Fruit fly (Drosophila melanogaster): Measurements from ENCODE around the gene woc.

Gene woc

dm6 chr3R:27281022-27281810 lies 17.4 kb upstream of the woc start:
- peak; percentile 97 for TF ChIP-seq CG8159 (tag; optimal IDR thresholded peaks at IDR 0.05)
- peak; percentile 96 for TF ChIP-seq Snoo (tag; optimal IDR thresholded peaks at IDR 0.05)
- TF ChIP-seq CG34367 (tag; optimal IDR thresholded peaks at IDR 0.05), result peak; percentile 98
- peak; percentile 97 for TF ChIP-seq CG12605 (GFP tag; IDR thresholded peaks at IDR 0.05)
- peak; percentile 98 for TF ChIP-seq CG17806 (tag; optimal IDR thresholded peaks at IDR 0.05)
- peak; percentile 98 for TF ChIP-seq Pif1A (GFP tag; optimal IDR thresholded peaks at IDR 0.05)
- TF ChIP-seq EcR (GFP tag; optimal IDR thresholded peaks at IDR 0.05), result peak; percentile 36
- peak; percentile 99 for TF ChIP-seq CG4496 (GFP tag; IDR thresholded peaks at IDR 0.05)
- TF ChIP-seq CG15710 (tag; optimal IDR thresholded peaks at IDR 0.05), result peak; percentile 96
- TF ChIP-seq CG8301 (tag; optimal IDR thresholded peaks at IDR 0.05), result peak; percentile 97
- peak; percentile 97 for TF ChIP-seq CG32121 (GFP tag; IDR thresholded peaks at IDR 0.05)
- peak; percentile 97 for TF ChIP-seq CG9948 (tag; optimal IDR thresholded peaks at IDR 0.05)
- peak; percentile 92 for TF ChIP-seq CG13204 (GFP tag; optimal IDR thresholded peaks at IDR 0.05)
- TF ChIP-seq gl (tag; optimal IDR thresholded peaks at IDR 0.05), result peak; percentile 94
- TF ChIP-seq rn (GFP tag; IDR thresholded peaks at IDR 0.05), result peak; percentile 94
- peak; percentile 98 for TF ChIP-seq Pif1B (GFP tag; optimal IDR thresholded peaks at IDR 0.05)
- TF ChIP-seq CG14655 (GFP tag; optimal IDR thresholded peaks at IDR 0.05), result peak; percentile 97
- TF ChIP-seq fd96Ca (GFP tag; IDR thresholded peaks at IDR 0.05), result peak; percentile 99
- TF ChIP-seq D1 (tag; optimal IDR thresholded peaks at IDR 0.05), result no peak
- peak; percentile 98 for TF ChIP-seq Ets98B (GFP tag; IDR thresholded peaks at IDR 0.05)
- peak; percentile 96 for TF ChIP-seq CG10348 (GFP tag; IDR thresholded peaks at IDR 0.05)

DNA sequence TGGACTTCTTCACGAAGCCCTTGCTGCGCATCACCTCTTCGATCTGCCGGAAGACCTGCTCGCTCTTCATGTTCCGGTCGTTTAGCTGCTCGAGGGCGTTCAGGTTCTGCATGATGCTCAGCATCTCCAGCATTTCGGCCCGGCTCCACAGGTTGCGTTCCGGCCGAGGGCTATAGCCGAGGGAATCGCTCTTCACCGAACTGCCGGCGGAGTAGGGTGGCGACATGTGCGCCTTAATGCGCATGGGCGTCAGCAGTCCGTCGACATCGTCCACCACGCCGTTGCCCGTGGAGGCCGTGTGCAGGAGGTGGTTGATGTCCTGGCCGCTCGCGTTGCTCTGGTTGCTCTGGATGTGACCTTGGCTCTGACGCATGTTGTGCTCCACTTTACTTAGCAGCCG lies 15.6 kb upstream of the woc start:
- TF ChIP-seq D1 (tag; optimal IDR thresholded peaks at IDR 0.05) (no peak), CG12605 (GFP tag; IDR thresholded peaks at IDR 0.05) (peak; percentile 75)

DNA sequence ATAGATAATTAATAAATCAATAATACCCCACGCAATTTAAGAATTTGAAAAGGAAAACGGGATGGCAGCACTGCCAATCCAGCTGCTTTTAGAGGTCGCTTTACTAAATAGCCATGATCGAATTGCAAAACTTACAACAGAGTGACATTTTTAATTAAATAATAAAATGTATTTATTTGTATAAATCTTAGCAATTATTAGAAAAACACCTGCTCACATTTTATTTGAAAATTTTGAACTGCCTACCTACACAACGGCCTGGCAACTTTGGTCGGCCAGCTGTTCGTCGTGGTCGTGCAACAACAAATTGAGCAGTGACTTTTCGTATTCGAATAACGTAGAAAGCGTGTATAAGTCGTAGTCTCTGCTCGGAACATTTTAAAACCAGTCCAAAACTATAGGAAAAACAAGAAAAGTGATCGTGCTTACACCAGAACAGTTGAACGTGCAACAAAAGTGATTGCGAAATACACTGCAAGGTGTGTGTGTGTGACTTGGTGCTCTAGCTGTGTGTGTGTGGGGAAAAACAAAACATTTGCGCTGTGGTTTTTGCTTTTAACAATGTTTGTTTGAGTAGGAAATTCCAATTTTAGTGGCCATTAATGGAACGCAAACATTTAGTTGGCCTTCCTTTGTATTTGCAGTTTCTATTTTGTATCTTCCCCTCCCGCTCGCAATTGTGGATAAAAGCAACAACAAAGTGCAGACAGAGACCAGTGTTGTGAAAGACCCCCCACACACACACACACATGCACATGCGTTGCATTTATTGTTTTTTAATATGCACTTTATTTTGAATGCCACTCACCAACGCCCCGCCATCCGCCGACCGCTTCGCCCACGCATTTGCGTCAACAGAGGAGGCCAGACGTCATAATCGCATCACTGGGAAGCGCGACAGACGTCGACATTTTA lies 10.9 kb upstream of the woc start, which contains the start of gene CG5938:
TSS of gene CG5938 (plus strand) at position 262 of the 915 bp plus-strand sequence.
- TF ChIP-seq CG8159 (tag; optimal IDR thresholded peaks at IDR 0.05), result peak; percentile 15
- TF ChIP-seq CG17806 (tag; optimal IDR thresholded peaks at IDR 0.05), result no peak
- peak; percentile 49; the same call in 1 of the 2 replicates for TF ChIP-seq Ets98B (GFP tag; IDR thresholded peaks at IDR 0.05)
- peak; percentile 41 for TF ChIP-seq Pif1B (GFP tag; optimal IDR thresholded peaks at IDR 0.05)
- TF ChIP-seq Pif1A (GFP tag; optimal IDR thresholded peaks at IDR 0.05), result peak; percentile 17
- TF ChIP-seq CG4496 (GFP tag; IDR thresholded peaks at IDR 0.05), result peak; percentile 64; the same call in 2 of the 3 replicates
- no peak for TF ChIP-seq D1 (tag; optimal IDR thresholded peaks at IDR 0.05)
- TF ChIP-seq fd96Ca (GFP tag; IDR thresholded peaks at IDR 0.05), result peak; percentile 63
- TF ChIP-seq CG10348 (GFP tag; IDR thresholded peaks at IDR 0.05), result no peak
- TF ChIP-seq CG9948 (tag; optimal IDR thresholded peaks at IDR 0.05), result no peak
- no peak; the same call in 1 of the 2 replicates for TF ChIP-seq CG12605 (GFP tag; IDR thresholded peaks at IDR 0.05)
- TF ChIP-seq CG32121 (GFP tag; IDR thresholded peaks at IDR 0.05), result no peak
- peak; percentile 18 for TF ChIP-seq CG14655 (GFP tag; optimal IDR thresholded peaks at IDR 0.05)
- TF ChIP-seq CG34367 (tag; optimal IDR thresholded peaks at IDR 0.05), result peak; percentile 34
- peak; percentile 19 for TF ChIP-seq EcR (GFP tag; optimal IDR thresholded peaks at IDR 0.05)
- peak; percentile 19 for TF ChIP-seq CG13204 (GFP tag; optimal IDR thresholded peaks at IDR 0.05)
- peak; percentile 1 for TF ChIP-seq Snoo (tag; optimal IDR thresholded peaks at IDR 0.05)
- peak; percentile 21; the same call in 1 of the 2 replicates for TF ChIP-seq rn (GFP tag; IDR thresholded peaks at IDR 0.05)
- peak; percentile 22 for TF ChIP-seq CG8301 (tag; optimal IDR thresholded peaks at IDR 0.05)
- peak; percentile 37 for TF ChIP-seq gl (tag; optimal IDR thresholded peaks at IDR 0.05)

- TF ChIP-seq CG4496 (GFP tag; IDR thresholded peaks at IDR 0.05) (peak; percentile 59; the same call in 1 of the 3 replicates), CG17806 (tag; optimal IDR thresholded peaks at IDR 0.05) (no peak), Ets98B (GFP tag; IDR thresholded peaks at IDR 0.05) (peak; percentile 31; the same call in 1 of the 2 replicates), CG13204 (GFP tag; optimal IDR thresholded peaks at IDR 0.05) (no peak)
These were observed 9.5 kb upstream of the woc start, which contains the start of gene CG5934 for dm6 chr3R:27273118-27274062. TSS of gene CG5934 (plus strand) at chr3R:27273705.

dm6 chr3R:27272233-27272632 lies 8.4 kb upstream of the woc start:
- TF ChIP-seq Snoo (tag; optimal IDR thresholded peaks at IDR 0.05) (no peak), CG4496 (GFP tag; IDR thresholded peaks at IDR 0.05) (peak; percentile 54; the same call in 1 of the 3 replicates), CG32121 (GFP tag; IDR thresholded peaks at IDR 0.05) (no peak)
